Worm (Caenorhabditis elegans): Measurements from ENCODE around the gene Y48E1C.1.

The Y48E1C.1 gene

DNA sequence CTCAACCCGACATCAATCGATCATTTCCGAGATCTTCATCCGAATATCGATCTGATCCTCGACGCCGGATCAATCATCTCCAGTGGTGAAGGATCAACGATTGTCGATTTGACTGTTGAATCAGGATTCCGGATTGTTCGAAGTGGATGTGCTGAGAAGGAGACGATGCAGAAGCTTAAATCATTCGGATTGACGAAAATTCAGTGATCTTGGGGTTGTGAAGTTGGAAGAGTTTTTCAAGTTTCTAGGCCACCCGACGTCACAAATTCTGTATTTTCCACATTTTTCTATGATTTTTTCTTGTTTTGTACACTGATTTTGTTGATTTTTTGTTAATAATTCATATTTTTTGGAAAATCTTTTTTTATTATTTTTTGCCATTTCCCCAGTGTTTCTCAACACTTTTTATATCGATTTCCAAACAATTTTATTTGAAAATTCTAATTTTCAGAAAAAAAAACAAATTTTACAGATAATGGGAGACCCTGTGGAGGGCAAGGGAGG lies at the start of gene Y48E1C.1:
Gene Y48E1C.1 (plus strand): TSS at position 454 of the 504 bp plus-strand sequence.
- TF ChIP-seq aha-1 (tag) (peak; percentile 92), daf-12 (tag; optimal IDR thresholded peaks at IDR 0.05) (no peak), lin-38 (GFP tag; IDR thresholded peaks at IDR 0.05) (no peak), nhr-237 (tag; optimal IDR thresholded peaks at IDR 0.05) (no peak), rbr-2 (tag; optimal IDR thresholded peaks at IDR 0.05) (no peak), Y75B8A.6 (GFP tag; IDR thresholded peaks at IDR 0.05) (no peak), egl-43 (GFP tag; IDR thresholded peaks at IDR 0.05) (no peak), ceh-62 (tag; optimal IDR thresholded peaks at IDR 0.05) (no peak)

DNA sequence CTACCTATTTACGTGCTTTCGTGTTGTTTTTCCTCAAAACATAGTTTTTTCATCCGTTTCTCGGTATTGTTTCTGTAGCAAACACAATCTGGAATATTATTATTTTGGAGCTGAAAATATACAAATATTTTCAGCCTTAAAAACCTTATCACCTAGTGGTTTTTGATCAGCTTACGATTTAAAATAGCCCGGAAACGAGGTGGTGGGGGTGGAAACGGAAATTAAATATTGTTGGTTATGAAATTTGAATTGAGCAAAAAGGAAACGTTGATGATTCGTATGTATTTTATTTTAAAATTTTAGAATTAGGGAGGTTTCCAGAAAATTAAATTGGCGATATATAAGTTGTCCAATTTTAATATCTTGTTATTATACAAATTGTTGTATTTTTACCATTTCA lies 47.0 kb upstream of the Y48E1C.1 start:
- TF ChIP-seq unc-62 (GFP tag; optimal IDR thresholded peaks at IDR 0.05 in 1 of 2) (peak in 1 of 2 experiments; percentile 91), unc-62 (tag; optimal IDR thresholded peaks at IDR 0.05) (no peak), nhr-111 (GFP tag; optimal IDR thresholded peaks at IDR 0.05) (no peak)

ce11 chrII:13369231-13369630 lies 45.6 kb upstream of the Y48E1C.1 start, which contains the start of gene Y48C3A.20:
Gene Y48C3A.20 (plus strand): TSS chrII:13369607.
- 0 out of 2 replicates have a peak, but pooled peaks have one; percentile 36 for TF ChIP-seq pha-4 (GFP tag; IDR thresholded peaks at IDR 0.05)
- peak; percentile 82 for TF ChIP-seq pha-4 (tag; optimal IDR thresholded peaks at IDR 0.05)
- no peak for TF ChIP-seq nhr-42 (GFP tag; IDR thresholded peaks at IDR 0.05)
- TF ChIP-seq spr-1 (tag; optimal IDR thresholded peaks at IDR 0.05) = peak; percentile 11
- TF ChIP-seq vab-7 (GFP tag; IDR thresholded peaks at IDR 0.05) = no peak
- no peak for TF ChIP-seq tra-1 (GFP tag; IDR thresholded peaks at IDR 0.05)
- peak; percentile 47 for TF ChIP-seq rbr-2 (tag; optimal IDR thresholded peaks at IDR 0.05)
- TF ChIP-seq T20F7.1 (GFP tag; optimal IDR thresholded peaks at IDR 0.05) = peak; percentile 61
- TF ChIP-seq ztf-7 (tag; optimal IDR thresholded peaks at IDR 0.05) = peak; percentile 64
- no peak for TF ChIP-seq nhr-10 (tag; optimal IDR thresholded peaks at IDR 0.05)
- no peak for TF ChIP-seq dmd-6 (GFP tag; IDR thresholded peaks at IDR 0.05)
- TF ChIP-seq daf-16 (GFP tag; optimal IDR thresholded peaks at IDR 0.05) = no peak
- TF ChIP-seq daf-16 (tag; optimal IDR thresholded peaks at IDR 0.05) = peak; percentile 53
- no peak for TF ChIP-seq ZK546.5 (tag; optimal IDR thresholded peaks at IDR 0.05)
- TF ChIP-seq nhr-28 (tag; optimal IDR thresholded peaks at IDR 0.05) = peak; percentile 33
- TF ChIP-seq snpc-1.2 (GFP tag; IDR thresholded peaks at IDR 0.05) = peak; percentile 59; the same call in 1 of the 2 replicates
- peak; percentile 32 for TF ChIP-seq hlh-30 (tag; optimal IDR thresholded peaks at IDR 0.05; ENCODE audit: insufficient read depth)
- peak; percentile 46 for TF ChIP-seq aha-1 (tag)
- no peak for TF ChIP-seq mes-2 (tag; optimal IDR thresholded peaks at IDR 0.05; ENCODE audit: poor library complexity, severe bottlenecking)
- TF ChIP-seq dpl-1 (GFP tag; optimal IDR thresholded peaks at IDR 0.05) = peak; percentile 81
- TF ChIP-seq lin-38 (GFP tag; IDR thresholded peaks at IDR 0.05) = peak; percentile 71
- TF ChIP-seq duxl-1 (tag; optimal IDR thresholded peaks at IDR 0.05; ENCODE audit: poor library complexity) = no peak
- TF ChIP-seq ZK337.2 (GFP tag; IDR thresholded peaks at IDR 0.05) = no peak
- TF ChIP-seq lsy-2 (tag; optimal IDR thresholded peaks at IDR 0.05) = peak in 1 of 2 experiments; percentile 87
- TF ChIP-seq lin-13 (GFP tag; optimal IDR thresholded peaks at IDR 0.05) = peak; percentile 20
- TF ChIP-seq skn-1 (tag; optimal IDR thresholded peaks at IDR 0.05) = no peak
- TF ChIP-seq nhr-6 (tag; optimal IDR thresholded peaks at IDR 0.05) = peak; percentile 8
- TF ChIP-seq Y75B8A.6 (GFP tag; IDR thresholded peaks at IDR 0.05) = no peak
- TF ChIP-seq Y48G9A.11 (GFP tag; IDR thresholded peaks at IDR 0.05) = 0 out of 2 replicates have a peak, but pooled peaks have one; percentile 41
- TF ChIP-seq hmg-1.1 (GFP tag; IDR thresholded peaks at IDR 0.05) = peak; percentile 44; the same call in 1 of the 2 replicates
- peak; percentile 23 for TF ChIP-seq unc-130 (GFP tag; optimal IDR thresholded peaks at IDR 0.05)
- peak; percentile 72 for TF ChIP-seq dve-1 (tag; optimal IDR thresholded peaks at IDR 0.05; ENCODE audit: insufficient read depth)
- TF ChIP-seq mep-1 (tag; optimal IDR thresholded peaks at IDR 0.05) = peak; percentile 73
